Fruit fly (Drosophila melanogaster) whole organism, prepupa: ENCODE results near the gene CG15147.

Experiments
- CG1621 ChIP-seq: fragments of 200-800 bp; sonication (Bioruptor generic); optimal IDR thresholded peaks from 3 replicates; lab custom pipeline; 2018; ENCODE audit warnings: missing biosample characterization, mild to moderate bottlenecking, missing genetic modification characterization
- CG34406 ChIP-seq: fragments of 200-800 bp; sonication (Bioruptor generic); optimal IDR thresholded peaks from 3 replicates; lab custom pipeline; 2016; ENCODE audit warnings: missing biosample characterization, missing genetic modification characterization
- CG3919 ChIP-seq: fragments of 200-800 bp; sonication (Bioruptor generic); optimal IDR thresholded peaks from 3 replicates; lab custom pipeline; 2016; ENCODE audit warnings: missing biosample characterization, missing genetic modification characterization
- CG6163 ChIP-seq: fragments of 200-800 bp; sonication (Bioruptor generic); IDR thresholded peaks from 3 replicates; pipeline ENCODE4 v1.3.6; 2022; ENCODE audit warnings: missing biosample characterization, missing genetic modification characterization
- CG6808 ChIP-seq: fragments of 200-800 bp; sonication (Bioruptor generic); optimal IDR thresholded peaks from 3 replicates; lab custom pipeline; 2017; ENCODE audit warnings: missing biosample characterization, missing genetic modification characterization, mild to moderate bottlenecking, moderate library complexity, missing genetic modification reagents
- CG9139 ChIP-seq: fragments of 200-800 bp; sonication (Bioruptor generic); optimal IDR thresholded peaks from 3 replicates; lab custom pipeline; 2017; ENCODE audit warnings: missing biosample characterization, mild to moderate bottlenecking, missing genetic modification characterization
- Eip75B ChIP-seq: fragments of 200-800 bp; sonication (Bioruptor generic); optimal IDR thresholded peaks from 3 replicates; lab custom pipeline; 2016; ENCODE audit warnings: missing biosample characterization, missing genetic modification characterization
- Eip93F ChIP-seq: fragments of 200-800 bp; sonication (Bioruptor generic); optimal IDR thresholded peaks from 2 replicates; lab custom pipeline; 2016; ENCODE audit warnings: missing biosample characterization, mild to moderate bottlenecking, missing genetic modification characterization
- Gug ChIP-seq: fragments of 200-800 bp; sonication (Bioruptor generic); IDR thresholded peaks from 2 replicates; pipeline ENCODE4 v1.3.6; 2022; ENCODE audit warnings: missing biosample characterization, missing genetic modification characterization
- Hr38 ChIP-seq: sonication (Bioruptor generic); optimal IDR thresholded peaks from 2 replicates; lab custom pipeline; 2016; ENCODE audit warnings: missing biosample characterization, missing genetic modification characterization
- fd85E ChIP-seq: fragments of 200-800 bp; sonication (Bioruptor generic); optimal IDR thresholded peaks from 3 replicates; lab custom pipeline; 2016; ENCODE audit warnings: missing biosample characterization, missing genetic modification characterization
- spab ChIP-seq: fragments of 200-800 bp; sonication (Bioruptor generic); optimal IDR thresholded peaks from 2 replicates; lab custom pipeline; 2017; ENCODE audit warnings: missing biosample characterization, mild to moderate bottlenecking, missing genetic modification characterization, missing genetic modification reagents

DNA sequence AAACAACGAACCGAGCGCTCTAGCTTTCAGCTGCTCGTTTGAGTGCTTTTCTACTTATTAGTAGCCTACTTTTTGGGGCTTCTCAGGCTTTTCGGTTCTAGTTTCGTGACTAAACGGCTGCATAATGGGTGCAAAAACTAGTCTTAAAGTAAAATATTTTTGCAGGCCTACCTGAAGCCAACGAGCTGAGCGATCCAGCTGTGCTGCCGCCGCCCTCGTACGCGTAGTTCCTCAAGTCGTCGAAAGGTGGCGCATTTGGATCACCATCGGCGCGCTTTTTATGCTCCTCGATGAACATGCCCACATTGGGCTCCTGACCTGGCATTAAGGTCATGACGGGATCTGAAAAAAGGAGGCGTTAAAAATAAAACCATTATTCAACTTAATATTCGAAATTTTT, 24.6 kb upstream of the CG15147 start:
- TF ChIP-seq CG9139 (GFP tag; lab: Kevin White, UChicago) (no peak), Gug (no peak), CG1621 (tag; lab: Kevin White, UChicago) (no peak), Eip93F (GFP tag; lab: Kevin White, UChicago) (no peak), CG6163 (no peak), Eip75B (GFP tag; lab: Kevin White, UChicago) (no peak), fd85E (no peak), CG3919 (GFP tag; lab: Kevin White, UChicago) (no peak), CG6808 (GFP tag; lab: Kevin White, UChicago) (no peak), spab (no peak), Hr38 (no peak), CG34406 (no peak)
